Worm (Caenorhabditis elegans) whole organism, late embryonic: ENCODE data around the gene enu-3.5.
A peak's percentile ranks its signal among the peaks of the same experiment; 100 is the strongest.

ENCODE experiments used
- C08G9.2 ChIP-seq: sonication (generic microtip); optimal IDR thresholded peaks from 2 replicates; lab custom pipeline; 2016; ENCODE audit warnings: mild to moderate bottlenecking, missing genetic modification characterization, moderate library complexity, missing compliant biosample characterization
- C38D4.7 ChIP-seq: fragments of 200-800 bp; sonication (Bioruptor generic); optimal IDR thresholded peaks from 2 replicates; lab custom pipeline; 2018; ENCODE audit warnings: mild to moderate bottlenecking, missing genetic modification characterization, moderate library complexity, missing compliant biosample characterization
- F13H6.1 ChIP-seq: sonication (generic microtip); optimal IDR thresholded peaks from 2 replicates; lab custom pipeline; 2016; ENCODE audit warnings: missing genetic modification characterization, missing compliant biosample characterization
- K02D7.2 ChIP-seq: sonication (generic microtip); optimal IDR thresholded peaks from 2 replicates; lab custom pipeline; 2017; ENCODE audit warnings: mild to moderate bottlenecking, missing genetic modification characterization, missing compliant biosample characterization
- K09A11.1 ChIP-seq: sonication (generic microtip); optimal IDR thresholded peaks from 2 replicates; lab custom pipeline; 2017; ENCODE audit warnings: antibody characterized with exemption, mild to moderate bottlenecking, missing genetic modification characterization, missing compliant biosample characterization; ENCODE audit not compliant: insufficient read depth
- Y22D7AL.16 ChIP-seq: sonication (generic microtip); optimal IDR thresholded peaks from 2 replicates; lab custom pipeline; 2016; ENCODE audit warnings: missing genetic modification characterization, missing compliant biosample characterization
- ahr-1 ChIP-seq: sonication (generic microtip); optimal IDR thresholded peaks from 2 replicates; lab custom pipeline; 2016; ENCODE audit warnings: missing genetic modification characterization, missing compliant biosample characterization
- ama-1 ChIP-seq: fragments of 150-350 bp; optimal IDR thresholded peaks from 2 replicates; lab custom pipeline; 2014
- ceh-14 ChIP-seq: sonication (generic microtip); optimal IDR thresholded peaks from 2 replicates; lab custom pipeline; 2016; ENCODE audit warnings: missing genotype, missing genetic modification characterization, missing compliant biosample characterization
- ceh-2 ChIP-seq: sonication (generic microtip); optimal IDR thresholded peaks from 2 replicates; lab custom pipeline; 2016; ENCODE audit warnings: missing genotype, missing genetic modification characterization, missing compliant biosample characterization
- ceh-22 ChIP-seq: sonication (generic microtip); optimal IDR thresholded peaks from 2 replicates; lab custom pipeline; 2017; ENCODE audit warnings: missing biosample characterization, missing genetic modification characterization
- ceh-30 ChIP-seq: fragments of 150-350 bp; optimal IDR thresholded peaks from 2 replicates; lab custom pipeline; 2014; ENCODE audit warnings: missing biosample characterization, missing genetic modification characterization
- ceh-31 ChIP-seq: sonication (generic microtip); optimal IDR thresholded peaks from 2 replicates; lab custom pipeline; 2016; ENCODE audit warnings: missing genetic modification characterization, missing compliant biosample characterization
- ceh-45 ChIP-seq: fragments of 200-800 bp; sonication (Bioruptor generic); IDR thresholded peaks from 2 replicates; pipeline ENCODE4 v1.3.6; 2022; ENCODE audit warnings: missing genetic modification reagents, missing genetic modification characterization, missing compliant biosample characterization
- ceh-6 ChIP-seq: fragments of 200-800 bp; sonication (Bioruptor generic); optimal IDR thresholded peaks from 2 replicates; lab custom pipeline; 2018; ENCODE audit warnings: mild to moderate bottlenecking, missing genetic modification characterization, missing compliant biosample characterization
- ceh-9 ChIP-seq: sonication (generic microtip); optimal IDR thresholded peaks from 2 replicates; lab custom pipeline; 2016; ENCODE audit warnings: mild to moderate bottlenecking, missing genetic modification characterization, inconsistent platforms, missing compliant biosample characterization
- che-1 ChIP-seq: sonication (generic microtip); optimal IDR thresholded peaks from 2 replicates; lab custom pipeline; 2016; ENCODE audit warnings: mild to moderate bottlenecking, missing genetic modification characterization, missing compliant biosample characterization
- dmd-4 ChIP-seq: sonication (generic microtip); optimal IDR thresholded peaks from 2 replicates; lab custom pipeline; 2016; ENCODE audit warnings: borderline replicate concordance, missing genetic modification characterization, missing compliant biosample characterization
- dve-1 ChIP-seq: sonication (generic microtip); optimal IDR thresholded peaks from 2 replicates; lab custom pipeline; 2017; ENCODE audit warnings: antibody characterized with exemption, mild to moderate bottlenecking, missing genetic modification characterization, missing compliant biosample characterization
- elt-2 ChIP-seq: sonication (generic microtip); optimal IDR thresholded peaks from 2 replicates; lab custom pipeline; 2016; ENCODE audit warnings: missing genetic modification reagents, missing genetic modification characterization, missing compliant biosample characterization
- elt-4 ChIP-seq: sonication (generic microtip); optimal IDR thresholded peaks from 2 replicates; lab custom pipeline; 2016; ENCODE audit warnings: missing genetic modification characterization, missing compliant biosample characterization
- eyg-1 ChIP-seq: sonication (generic microtip); optimal IDR thresholded peaks from 2 replicates; lab custom pipeline; 2016; ENCODE audit warnings: missing genotype, missing genetic modification characterization, missing compliant biosample characterization
- fax-1 ChIP-seq: sonication (generic microtip); optimal IDR thresholded peaks from 2 replicates; lab custom pipeline; 2016; ENCODE audit warnings: missing genotype, missing genetic modification characterization, missing compliant biosample characterization
- fkh-10 ChIP-seq: fragments of 150-350 bp; optimal IDR thresholded peaks from 2 replicates; lab custom pipeline; 2014; ENCODE audit warnings: missing biosample characterization, missing genetic modification reagents, missing genetic modification characterization
- gmeb-2 ChIP-seq: sonication (generic microtip); optimal IDR thresholded peaks from 2 replicates; lab custom pipeline; 2016; ENCODE audit warnings: missing genetic modification characterization, inconsistent platforms, missing compliant biosample characterization
- hlh-15 ChIP-seq: sonication (generic microtip); optimal IDR thresholded peaks from 2 replicates; lab custom pipeline; 2016; ENCODE audit warnings: missing genetic modification characterization, missing compliant biosample characterization
- hlh-30 ChIP-seq: sonication (generic microtip); optimal IDR thresholded peaks from 2 replicates; lab custom pipeline; 2017; ENCODE audit warnings: antibody characterized with exemption, missing genetic modification characterization, missing compliant biosample characterization; ENCODE audit not compliant: insufficient read depth
- hlh-6 ChIP-seq: sonication (generic microtip); optimal IDR thresholded peaks from 2 replicates; lab custom pipeline; 2016; ENCODE audit warnings: missing genotype, missing genetic modification characterization, missing compliant biosample characterization
- lim-6 ChIP-seq: sonication (generic microtip); optimal IDR thresholded peaks from 2 replicates; lab custom pipeline; 2016; ENCODE audit warnings: missing genetic modification characterization, missing compliant biosample characterization
- lin-11 ChIP-seq: fragments of 200-800 bp; sonication (Bioruptor generic); optimal IDR thresholded peaks from 2 replicates; lab custom pipeline; 2018; ENCODE audit warnings: mild to moderate bottlenecking, missing genetic modification characterization, missing compliant biosample characterization
- nhr-11 ChIP-seq: fragments of 150-350 bp; optimal IDR thresholded peaks from 2 replicates; lab custom pipeline; 2014; ENCODE audit warnings: missing biosample characterization, missing genetic modification characterization
- nhr-232 ChIP-seq: sonication (generic microtip); optimal IDR thresholded peaks from 2 replicates; lab custom pipeline; 2016; ENCODE audit warnings: missing genetic modification characterization, missing compliant biosample characterization
- npax-4 ChIP-seq: sonication (generic microtip); optimal IDR thresholded peaks from 2 replicates; lab custom pipeline; 2016; ENCODE audit warnings: missing genetic modification characterization, missing compliant biosample characterization
- odd-2 ChIP-seq: sonication (generic microtip); optimal IDR thresholded peaks from 2 replicates; lab custom pipeline; 2017; ENCODE audit warnings: antibody characterized with exemption, mild to moderate bottlenecking, missing genetic modification characterization, missing compliant biosample characterization
- pag-3 ChIP-seq: sonication (generic microtip); optimal IDR thresholded peaks from 2 replicates; lab custom pipeline; 2016; ENCODE audit warnings: missing compliant biosample characterization, missing genetic modification characterization, borderline replicate concordance
- pat-9 ChIP-seq: fragments of 200-800 bp; sonication (Bioruptor generic); optimal IDR thresholded peaks from 2 replicates; lab custom pipeline; 2018; ENCODE audit warnings: mild to moderate bottlenecking, missing genetic modification characterization, moderate library complexity, missing compliant biosample characterization
- pax-1 ChIP-seq: fragments of 150-350 bp; optimal IDR thresholded peaks from 2 replicates; lab custom pipeline; 2014; ENCODE audit warnings: missing biosample characterization, missing genetic modification characterization
- pha-2 ChIP-seq: sonication (generic microtip); optimal IDR thresholded peaks from 2 replicates; lab custom pipeline; 2017; ENCODE audit warnings: mild to moderate bottlenecking, missing genetic modification characterization, missing compliant biosample characterization
- pha-4 ChIP-seq: fragments of 150-350 bp; optimal IDR thresholded peaks from 2 replicates; lab custom pipeline; 2018; ENCODE audit warnings: missing biosample characterization, missing genetic modification reagents, missing genetic modification characterization
- pqm-1 ChIP-seq: sonication (generic microtip); optimal IDR thresholded peaks from 2 replicates; lab custom pipeline; 2016; ENCODE audit warnings: missing genetic modification characterization, missing compliant biosample characterization
- pros-1 ChIP-seq: fragments of 150-350 bp; optimal IDR thresholded peaks from 2 replicates; lab custom pipeline; 2014; ENCODE audit warnings: missing biosample characterization, missing genetic modification reagents, missing genetic modification characterization
- ref-2 ChIP-seq: sonication (generic microtip); optimal IDR thresholded peaks from 2 replicates; lab custom pipeline; 2016; ENCODE audit warnings: missing genetic modification characterization, missing compliant biosample characterization
- rnt-1 ChIP-seq: sonication (generic microtip); optimal IDR thresholded peaks from 2 replicates; lab custom pipeline; 2016; ENCODE audit warnings: missing genetic modification characterization, missing compliant biosample characterization
- sdc-2 ChIP-seq: sonication (generic microtip); optimal IDR thresholded peaks from 2 replicates; lab custom pipeline; 2016; ENCODE audit warnings: missing genotype, missing genetic modification characterization, missing compliant biosample characterization
- sox-2 ChIP-seq: fragments of 200-800 bp; sonication (Bioruptor generic); IDR thresholded peaks from 2 replicates; pipeline ENCODE4 v1.3.6; 2022; ENCODE audit warnings: missing genetic modification reagents, missing genetic modification characterization, missing compliant biosample characterization
- sox-4 ChIP-seq: sonication (generic microtip); optimal IDR thresholded peaks from 2 replicates; lab custom pipeline; 2017; ENCODE audit warnings: mild to moderate bottlenecking, missing genetic modification characterization, inconsistent platforms, missing compliant biosample characterization
- syd-9 ChIP-seq: sonication (generic microtip); optimal IDR thresholded peaks from 2 replicates; lab custom pipeline; 2016; ENCODE audit warnings: mild to moderate bottlenecking, missing genetic modification characterization, moderate library complexity, missing compliant biosample characterization
- tbx-2 ChIP-seq: sonication (generic microtip); optimal IDR thresholded peaks from 2 replicates; lab custom pipeline; 2016; ENCODE audit warnings: missing genetic modification characterization, missing compliant biosample characterization
- ttx-3 ChIP-seq: sonication (generic microtip); optimal IDR thresholded peaks from 2 replicates; lab custom pipeline; 2016; ENCODE audit warnings: missing genetic modification reagents, missing genetic modification characterization, missing compliant biosample characterization
- unc-3 ChIP-seq, 2 experiments: fragments of 200-800 bp in 1 of 2; sonication (Bioruptor generic) in 1 of 2; sonication (generic microtip) in 1 of 2; conservative IDR thresholded peaks in 1 of 2; optimal IDR thresholded peaks in 1 of 2; 2 replicates each; pipeline versions ENCODE4 v1.3.6 to Lab custom; 2016 to 2022; ENCODE audit warnings: missing compliant biosample characterization in 2 of 2, missing genetic modification characterization in 2 of 2, missing genetic modification reagents in 1 of 2
- unc-42 ChIP-seq: sonication (generic microtip); optimal IDR thresholded peaks from 2 replicates; lab custom pipeline; 2016; ENCODE audit warnings: missing genotype, missing genetic modification characterization, missing compliant biosample characterization
- zip-5 ChIP-seq: sonication (generic microtip); optimal IDR thresholded peaks from 2 replicates; lab custom pipeline; 2016; ENCODE audit warnings: missing genetic modification characterization, missing compliant biosample characterization

Gene enu-3.5

ce11 chrIII:12904987-12905541 is 27.1 kb downstream of the enu-3.5 start, which contains the start of gene cox-5A:
TSS of gene cox-5A (plus strand) at chrIII:12905491.
- TF ChIP-seq pha-2 (peak; percentile 56), fkh-10 (GFP tag; lab: Kevin White, UChicago) (peak; percentile 31), syd-9 (tag; lab: Kevin White, UChicago) (peak; percentile 32), eyg-1 (tag; lab: Kevin White, UChicago) (no peak), elt-4 (tag; lab: Kevin White, UChicago) (no peak), pros-1 (tag; lab: Kevin White, UChicago) (peak; percentile 11), ceh-14 (tag; lab: Kevin White, UChicago) (peak; percentile 92), pat-9 (tag; lab: Kevin White, UChicago) (peak; percentile 41), fax-1 (no peak), F13H6.1 (tag; lab: Kevin White, UChicago) (peak; percentile 43), ceh-6 (GFP tag; lab: Kevin White, UChicago) (peak; percentile 21), ceh-2 (tag; lab: Kevin White, UChicago) (peak; percentile 67), ceh-45 (GFP tag; lab: Robert Waterston, UW) (0 out of 2 replicates have a peak, but pooled peaks have one; percentile 31), K02D7.2 (tag; lab: Kevin White, UChicago) (peak; percentile 91), sox-2 (peak; percentile 96), odd-2 (no peak), dmd-4 (tag; lab: Kevin White, UChicago) (no peak), che-1 (tag; lab: Kevin White, UChicago) (no peak), Y22D7AL.16 (tag; lab: Kevin White, UChicago) (no peak), unc-42 (tag; lab: Kevin White, UChicago) (peak; percentile 98), ceh-9 (tag; lab: Kevin White, UChicago) (no peak), sox-4 (tag; lab: Kevin White, UChicago) (no peak), pax-1 (tag; lab: Kevin White, UChicago) (peak; percentile 81), pag-3 (no peak), dve-1 (tag; lab: Kevin White, UChicago) (peak; percentile 77), gmeb-2 (tag; lab: Kevin White, UChicago) (peak; percentile 36), npax-4 (tag; lab: Kevin White, UChicago) (peak; percentile 28), C38D4.7 (GFP tag; lab: Kevin White, UChicago) (no peak), nhr-11 (tag; lab: Kevin White, UChicago) (no peak), lin-11 (tag; lab: Kevin White, UChicago) (peak; percentile 24), ceh-30 (tag; lab: Kevin White, UChicago) (peak; percentile 86), ama-1 (lab: Kevin White, UChicago) (no peak), hlh-6 (tag; lab: Kevin White, UChicago) (peak; percentile 58), tbx-2 (tag; lab: Kevin White, UChicago) (peak; percentile 91), hlh-15 (tag; lab: Kevin White, UChicago) (peak; percentile 20), hlh-30 (tag; lab: Kevin White, UChicago) (peak; percentile 82), ref-2 (tag; lab: Kevin White, UChicago) (peak; percentile 90), ceh-31 (peak; percentile 99), zip-5 (tag; lab: Kevin White, UChicago) (no peak), ceh-22 (peak; percentile 38), pqm-1 (tag; lab: Kevin White, UChicago) (peak; percentile 59), ahr-1 (tag; lab: Kevin White, UChicago) (peak; percentile 31), C08G9.2 (tag; lab: Kevin White, UChicago) (peak; percentile 43), rnt-1 (tag; lab: Kevin White, UChicago) (peak; percentile 87), sdc-2 (tag; lab: Kevin White, UChicago) (peak; percentile 21), lim-6 (tag; lab: Kevin White, UChicago) (peak; percentile 71), elt-2 (tag; lab: Kevin White, UChicago) (peak; percentile 65), unc-3 (GFP tag; conservative IDR thresholded peaks at IDR 0.05; lab: Robert Waterston, UW) (no peak), unc-3 (tag; optimal IDR thresholded peaks at IDR 0.05; lab: Kevin White, UChicago) (peak; percentile 24), ttx-3 (peak; percentile 51), K09A11.1 (tag; lab: Kevin White, UChicago) (peak; percentile 50), pha-4 (tag; lab: Kevin White, UChicago) (no peak), nhr-232 (tag; lab: Kevin White, UChicago) (no peak)
